Worm (Caenorhabditis elegans): ENCODE results near the gene T08G3.6.

DNA sequence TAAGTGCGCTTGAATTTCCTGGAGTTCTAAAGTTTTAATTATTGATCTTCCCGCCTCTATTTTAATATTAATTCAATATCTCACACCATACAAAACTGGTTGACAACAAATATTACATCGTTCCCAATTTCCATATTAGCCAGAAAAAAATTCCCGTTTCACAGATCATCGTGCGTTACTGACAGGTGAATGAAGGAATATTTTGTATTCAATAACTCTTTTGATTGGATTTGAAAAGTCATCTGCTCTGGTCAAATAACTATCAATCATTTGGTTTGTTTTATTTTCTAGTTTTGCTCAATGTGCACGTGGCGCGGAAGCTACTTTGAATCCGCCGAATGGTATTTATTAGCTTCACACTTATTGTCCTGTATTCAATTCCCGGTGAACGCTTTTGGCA, 37.9 kb downstream of the T08G3.6 start, which contains the start of gene srh-139:
- TF ChIP-seq aly-2 (tag; optimal IDR thresholded peaks at IDR 0.05) (no peak), blmp-1 (tag; optimal IDR thresholded peaks at IDR 0.05) (no peak), zag-1 (tag; optimal IDR thresholded peaks at IDR 0.05) (no peak), nhr-77 (tag; optimal IDR thresholded peaks at IDR 0.05) (no peak), egl-27 (tag; optimal IDR thresholded peaks at IDR 0.05) (no peak), nhr-47 (tag; optimal IDR thresholded peaks at IDR 0.05) (no peak), lin-39 (tag; optimal IDR thresholded peaks at IDR 0.05) (no peak)
